Worm (Caenorhabditis elegans) whole organism, L1 larva: ENCODE data around the gene R05A10.1.

Source experiments
- F16B12.6 ChIP-seq: fragments of 150-350 bp; optimal IDR thresholded peaks from 2 replicates; lab custom pipeline; 2014; ENCODE audit warnings: missing biosample characterization, missing genetic modification characterization
- Y116A8C.19 ChIP-seq: sonication (generic microtip); optimal IDR thresholded peaks from 2 replicates; lab custom pipeline; 2016; ENCODE audit warnings: missing compliant biosample characterization, missing genetic modification characterization, borderline replicate concordance
- aha-1 ChIP-seq: fragments of 150-350 bp; optimal IDR thresholded peaks from 2 replicates; lab custom pipeline; 2014; ENCODE audit warnings: missing biosample characterization, missing genetic modification characterization
- alr-1 ChIP-seq: fragments of 200-800 bp; sonication (Bioruptor generic); optimal IDR thresholded peaks from 2 replicates; lab custom pipeline; 2018; ENCODE audit warnings: borderline replicate concordance, mild to moderate bottlenecking, missing genetic modification characterization, missing compliant biosample characterization
- aly-2 ChIP-seq: fragments of 150-350 bp; optimal IDR thresholded peaks from 2 replicates; lab custom pipeline; 2014; ENCODE audit warnings: missing biosample characterization, missing genetic modification characterization
- ceh-82 ChIP-seq, 3 experiments: fragments of 150-350 bp in 1 of 3; sonication (generic microtip) in 2 of 3; optimal IDR thresholded peaks; 2 replicates each; lab custom pipeline; 2014 to 2017; ENCODE audit warnings: missing biosample characterization in 3 of 3, missing genetic modification characterization in 3 of 3
- ceh-88 ChIP-seq: fragments of 200-800 bp; sonication (Bioruptor generic); IDR thresholded peaks from 2 replicates; pipeline ENCODE4 v1.3.6; 2022; ENCODE audit warnings: missing genetic modification characterization, missing compliant biosample characterization
- ceh-90 ChIP-seq: sonication (generic microtip); optimal IDR thresholded peaks from 2 replicates; lab custom pipeline; 2016; ENCODE audit warnings: missing genetic modification characterization, missing compliant biosample characterization
- efl-1 ChIP-seq, 4 experiments: fragments of 150-350 bp; optimal IDR thresholded peaks in 3 of 4; peaks in 1 of 4; 1 replicate in 1 of 4; 2 replicates in 3 of 4; lab custom pipeline; 2014; ENCODE audit warnings: missing biosample characterization in 2 of 4, missing genetic modification characterization in 2 of 4, missing genetic modification reagents in 2 of 4
- efl-3 ChIP-seq: fragments of 200-800 bp; sonication (Bioruptor generic); optimal IDR thresholded peaks from 2 replicates; lab custom pipeline; 2018; ENCODE audit warnings: mild to moderate bottlenecking, missing genetic modification characterization, missing compliant biosample characterization
- ets-5 ChIP-seq: fragments of 200-800 bp; sonication (Bioruptor generic); IDR thresholded peaks from 2 replicates; pipeline ENCODE4 v1.3.6; 2022; ENCODE audit warnings: missing genetic modification characterization, missing compliant biosample characterization
- grh-1 ChIP-seq: fragments of 200-800 bp; sonication (Bioruptor generic); IDR thresholded peaks from 2 replicates; pipeline ENCODE4 v1.3.6; 2022; ENCODE audit warnings: missing genetic modification reagents, missing genetic modification characterization, missing compliant biosample characterization
- hlh-17 ChIP-seq: fragments of 200-800 bp; sonication (Bioruptor generic); optimal IDR thresholded peaks from 2 replicates; lab custom pipeline; 2018; ENCODE audit warnings: missing genetic modification characterization, mild to moderate bottlenecking, missing compliant biosample characterization, moderate library complexity, borderline replicate concordance
- hlh-4 ChIP-seq: sonication (generic microtip); optimal IDR thresholded peaks from 2 replicates; lab custom pipeline; 2016; ENCODE audit warnings: mild to moderate bottlenecking, missing genetic modification characterization, missing compliant biosample characterization
- irx-1 ChIP-seq: sonication (generic microtip); optimal IDR thresholded peaks from 2 replicates; lab custom pipeline; 2016; ENCODE audit warnings: missing genetic modification characterization, missing compliant biosample characterization
- jun-1 ChIP-seq: fragments of 150-350 bp; optimal IDR thresholded peaks from 2 replicates; lab custom pipeline; 2014; ENCODE audit warnings: missing biosample characterization, missing genetic modification reagents, missing genetic modification characterization
- lin-39 ChIP-seq: fragments of 150-350 bp; optimal IDR thresholded peaks from 2 replicates; lab custom pipeline; 2014; ENCODE audit warnings: missing biosample characterization, missing genetic modification reagents, missing genetic modification characterization
- mef-2 ChIP-seq: fragments of 150-350 bp; optimal IDR thresholded peaks from 2 replicates; lab custom pipeline; 2014; ENCODE audit warnings: missing biosample characterization, missing genetic modification characterization
- mep-1 ChIP-seq: fragments of 150-350 bp; optimal IDR thresholded peaks from 2 replicates; lab custom pipeline; 2014; ENCODE audit warnings: missing biosample characterization, missing genetic modification characterization
- nhr-11 ChIP-seq: fragments of 150-350 bp; optimal IDR thresholded peaks from 2 replicates; lab custom pipeline; 2014; ENCODE audit warnings: missing biosample characterization, missing genetic modification characterization
- nhr-20 ChIP-seq: sonication (generic microtip); optimal IDR thresholded peaks from 2 replicates; lab custom pipeline; 2016; ENCODE audit warnings: mild to moderate bottlenecking, missing genetic modification characterization, missing compliant biosample characterization
- nhr-71 ChIP-seq: sonication (generic microtip); optimal IDR thresholded peaks from 2 replicates; lab custom pipeline; 2016; ENCODE audit warnings: mild to moderate bottlenecking, missing genetic modification characterization, moderate library complexity, missing compliant biosample characterization
- nhr-77 ChIP-seq: fragments of 150-350 bp; optimal IDR thresholded peaks from 2 replicates; lab custom pipeline; 2014; ENCODE audit warnings: missing biosample characterization, missing genetic modification characterization
- nhr-85 ChIP-seq: sonication (generic microtip); peaks from one replicate; lab custom pipeline; 2016; ENCODE audit warnings: missing genetic modification characterization, inconsistent platforms, missing compliant biosample characterization
- nhr-90 ChIP-seq: sonication (generic microtip); optimal IDR thresholded peaks from 2 replicates; lab custom pipeline; 2016; ENCODE audit warnings: mild to moderate bottlenecking, missing genetic modification characterization, missing compliant biosample characterization; ENCODE audit not compliant: poor library complexity
- pag-3 ChIP-seq: sonication (generic microtip); optimal IDR thresholded peaks from 2 replicates; lab custom pipeline; 2017; ENCODE audit warnings: missing genetic modification characterization, mild to moderate bottlenecking, missing compliant biosample characterization, antibody characterized with exemption, borderline replicate concordance; ENCODE audit not compliant: insufficient read depth
- pqm-1 ChIP-seq: sonication (generic microtip); optimal IDR thresholded peaks from 3 replicates; lab custom pipeline; 2017; ENCODE audit warnings: missing biosample characterization, missing genetic modification characterization
- skn-1 ChIP-seq: fragments of 150-350 bp; optimal IDR thresholded peaks from 2 replicates; lab custom pipeline; 2014; ENCODE audit warnings: missing biosample characterization, missing genetic modification characterization
- sup-37 ChIP-seq: fragments of 200-800 bp; sonication (Bioruptor generic); optimal IDR thresholded peaks from 2 replicates; lab custom pipeline; 2018; ENCODE audit warnings: mild to moderate bottlenecking, missing genetic modification characterization, missing compliant biosample characterization
- tbx-2 ChIP-seq: sonication (generic microtip); optimal IDR thresholded peaks from 2 replicates; lab custom pipeline; 2016; ENCODE audit warnings: missing genetic modification characterization, missing compliant biosample characterization
- tlp-1 ChIP-seq: fragments of 150-350 bp; optimal IDR thresholded peaks from 2 replicates; lab custom pipeline; 2014; ENCODE audit warnings: missing biosample characterization, missing genetic modification characterization
- unc-130 ChIP-seq: fragments of 150-350 bp; optimal IDR thresholded peaks from 2 replicates; lab custom pipeline; 2017; ENCODE audit warnings: missing biosample characterization, missing genetic modification characterization, inconsistent platforms
- unc-30 ChIP-seq: sonication (generic microtip); optimal IDR thresholded peaks from 2 replicates; lab custom pipeline; 2017; ENCODE audit warnings: missing biosample characterization, missing genetic modification characterization
- vab-15 ChIP-seq: sonication (generic microtip); optimal IDR thresholded peaks from 2 replicates; lab custom pipeline; 2017; ENCODE audit warnings: missing genotype, mild to moderate bottlenecking, missing genetic modification characterization, missing compliant biosample characterization
- xbp-1 ChIP-seq: sonication (generic microtip); optimal IDR thresholded peaks from 2 replicates; lab custom pipeline; 2016; ENCODE audit warnings: missing genetic modification characterization, missing compliant biosample characterization
- zag-1 ChIP-seq: fragments of 150-350 bp; optimal IDR thresholded peaks from 2 replicates; lab custom pipeline; 2014; ENCODE audit warnings: missing biosample characterization, missing genetic modification characterization
- zip-4 ChIP-seq: fragments of 200-800 bp; sonication (Bioruptor generic); optimal IDR thresholded peaks from 2 replicates; lab custom pipeline; 2018; ENCODE audit warnings: mild to moderate bottlenecking, missing genetic modification characterization, moderate library complexity, missing compliant biosample characterization

Gene R05A10.1

ce11 chrIV:14182077-14182476 is at the start of gene R05A10.1:
TSS of gene R05A10.1 (plus strand) at chrIV:14182377.
- TF ChIP-seq hlh-4 (tag; lab: Kevin White, UChicago) (no peak), sup-37 (GFP tag; lab: Kevin White, UChicago) (no peak), aha-1 (tag; lab: Kevin White, UChicago) (no peak), unc-30 (tag; lab: Kevin White, UChicago) (no peak), vab-15 (tag; lab: Kevin White, UChicago) (no peak), nhr-90 (no peak), nhr-11 (tag; lab: Kevin White, UChicago) (no peak), nhr-77 (no peak), ceh-90 (tag; lab: Kevin White, UChicago) (no peak), irx-1 (tag; lab: Kevin White, UChicago) (no peak), nhr-71 (tag; lab: Kevin White, UChicago) (no peak), efl-3 (GFP tag; lab: Kevin White, UChicago) (no peak), ceh-88 (GFP tag; lab: Robert Waterston, UW) (no peak)

- TF ChIP-seq F16B12.6 = no peak
- no peak for TF ChIP-seq pag-3
- no peak for TF ChIP-seq mep-1
- TF ChIP-seq alr-1 = no peak
- no peak for TF ChIP-seq nhr-11 (tag; lab: Kevin White, UChicago)
- TF ChIP-seq nhr-85 (tag; lab: Kevin White, UChicago) = no peak
- no peak for TF ChIP-seq aly-2 (tag; lab: Kevin White, UChicago)
- TF ChIP-seq hlh-17 = no peak
- no peak for TF ChIP-seq ets-5
- no peak for TF ChIP-seq sup-37 (GFP tag; lab: Kevin White, UChicago)
- no peak for TF ChIP-seq vab-15 (tag; lab: Kevin White, UChicago)
- no peak for TF ChIP-seq aha-1 (tag; lab: Kevin White, UChicago)
- no peak for TF ChIP-seq xbp-1 (tag; lab: Kevin White, UChicago)
- TF ChIP-seq mef-2 (tag; lab: Kevin White, UChicago) = no peak
- TF ChIP-seq zip-4 (GFP tag; lab: Kevin White, UChicago) = no peak
- no peak for TF ChIP-seq skn-1 (tag; lab: Kevin White, UChicago)
- TF ChIP-seq unc-130 = no peak
- no peak for TF ChIP-seq grh-1 (GFP tag; lab: Robert Waterston, UW)
- TF ChIP-seq Y116A8C.19 = no peak
- TF ChIP-seq lin-39 (tag; lab: Kevin White, UChicago) = no peak
- TF ChIP-seq, all 84 proteins: peak for 0
Observed at ce11 chrIV:14133400-14133799, 48.8 kb upstream of the R05A10.1 start.

DNA sequence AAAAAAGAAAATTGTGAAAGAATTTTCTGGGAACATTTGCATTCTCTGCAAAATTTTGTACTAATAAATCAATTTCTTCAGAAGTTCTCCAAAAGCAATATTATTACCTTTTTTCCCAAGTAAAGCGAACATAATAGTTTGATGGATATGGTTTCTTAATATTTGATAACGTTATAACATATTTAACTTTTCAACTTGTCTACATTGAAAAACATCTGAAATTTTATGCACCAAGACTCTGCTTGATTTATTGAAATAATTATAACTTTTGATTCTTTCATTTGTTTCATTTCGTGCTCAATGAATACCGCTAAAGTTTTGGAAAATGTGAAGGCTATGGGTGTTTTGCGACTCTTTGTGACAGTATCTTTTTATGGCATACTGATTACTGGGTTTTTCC is 45.1 kb upstream of the R05A10.1 start, which contains the start of gene srz-31:
Gene srz-31, plus strand, starts transcription at position 301 of the 400 bp plus-strand sequence.
- TF ChIP-seq vab-15 (tag; lab: Kevin White, UChicago) = no peak
- no peak for TF ChIP-seq pqm-1 (tag; lab: Kevin White, UChicago)
- TF ChIP-seq tlp-1 (tag; lab: Kevin White, UChicago) = no peak
- no peak for TF ChIP-seq tbx-2 (tag; lab: Kevin White, UChicago)
- TF ChIP-seq pag-3 = no peak
- TF ChIP-seq ceh-82 (tag; optimal IDR thresholded peaks at IDR 0.05; lab: Kevin White, UChicago) = no peak
- TF ChIP-seq nhr-11 (tag; lab: Kevin White, UChicago) = no peak
- TF ChIP-seq jun-1 (tag; lab: Kevin White, UChicago) = no peak
- TF ChIP-seq skn-1 (tag; lab: Kevin White, UChicago) = no peak

- TF ChIP-seq irx-1 (tag; lab: Kevin White, UChicago) = no peak
- no peak for TF ChIP-seq efl-1 (optimal IDR thresholded peaks at IDR 0.05; lab: Kevin White, UChicago)
- TF ChIP-seq efl-1 (GFP tag; optimal IDR thresholded peaks at IDR 0.05 in 1 of 2; lab: Kevin White, UChicago) = peak in 1 of 2 experiments; percentile 17
- no peak for TF ChIP-seq zag-1 (tag; lab: Kevin White, UChicago)
- no peak for TF ChIP-seq nhr-20
- TF ChIP-seq skn-1 (tag; lab: Kevin White, UChicago) = no peak
Observed at ce11 chrIV:14143042-14143441, 39.1 kb upstream of the R05A10.1 start.
